Fruit fly (Drosophila melanogaster) whole organism, prepupa: Measurements from ENCODE around the gene Agpat2.

Experiments used
- Blimp-1 ChIP-seq: fragments of 200-800 bp; sonication (Bioruptor generic); optimal IDR thresholded peaks from 3 replicates; lab custom pipeline; 2017; ENCODE audit warnings: missing biosample characterization, missing genetic modification characterization, mild to moderate bottlenecking, moderate library complexity, missing genetic modification reagents
- CG16779 ChIP-seq: fragments of 200-800 bp; sonication (Bioruptor generic); optimal IDR thresholded peaks from 3 replicates; lab custom pipeline; 2017; ENCODE audit warnings: missing biosample characterization, mild to moderate bottlenecking, missing genetic modification characterization
- CG31627 ChIP-seq: fragments of 200-800 bp; sonication (Bioruptor generic); optimal IDR thresholded peaks from 3 replicates; lab custom pipeline; 2016; ENCODE audit warnings: missing biosample characterization, missing genetic modification characterization
- CG6163 ChIP-seq: fragments of 200-800 bp; sonication (Bioruptor generic); IDR thresholded peaks from 3 replicates; pipeline ENCODE4 v1.3.6; 2022; ENCODE audit warnings: missing biosample characterization, missing genetic modification characterization
- CG6792 ChIP-seq: fragments of 200-800 bp; sonication (Bioruptor generic); optimal IDR thresholded peaks from 3 replicates; lab custom pipeline; 2016; ENCODE audit warnings: missing biosample characterization, missing genetic modification characterization
- Ets21C ChIP-seq: fragments of 200-800 bp; sonication (Bioruptor generic); optimal IDR thresholded peaks from 3 replicates; lab custom pipeline; 2016; ENCODE audit warnings: missing biosample characterization, missing genetic modification characterization
- Gug ChIP-seq: fragments of 200-800 bp; sonication (Bioruptor generic); IDR thresholded peaks from 2 replicates; pipeline ENCODE4 v1.3.6; 2022; ENCODE audit warnings: missing biosample characterization, missing genetic modification characterization
- Sox102F ChIP-seq: fragments of 200-800 bp; sonication (Bioruptor generic); optimal IDR thresholded peaks from 2 replicates; lab custom pipeline; 2016; ENCODE audit warnings: missing biosample characterization, mild to moderate bottlenecking, missing genetic modification characterization
- acj6 ChIP-seq: fragments of 200-800 bp; sonication (Bioruptor generic); optimal IDR thresholded peaks from 3 replicates; lab custom pipeline; 2016; ENCODE audit warnings: missing biosample characterization, missing genetic modification characterization
- pdm3 ChIP-seq: fragments of 200-800 bp; sonication (Bioruptor generic); optimal IDR thresholded peaks from 3 replicates; lab custom pipeline; 2016; ENCODE audit warnings: missing biosample characterization, missing genetic modification characterization
- salr ChIP-seq, 2 experiments: fragments of 200-800 bp; sonication (Bioruptor generic); optimal IDR thresholded peaks; 3 replicates each; lab custom pipeline; 2016 to 2018; ENCODE audit warnings: missing biosample characterization in 2 of 2, missing genetic modification characterization in 2 of 2, mild to moderate bottlenecking in 1 of 2
- spab ChIP-seq: fragments of 200-800 bp; sonication (Bioruptor generic); optimal IDR thresholded peaks from 2 replicates; lab custom pipeline; 2017; ENCODE audit warnings: missing biosample characterization, mild to moderate bottlenecking, missing genetic modification characterization, missing genetic modification reagents
- topi ChIP-seq: fragments of 200-800 bp; sonication (Bioruptor generic); optimal IDR thresholded peaks from 3 replicates; lab custom pipeline; 2016; ENCODE audit warnings: missing biosample characterization, missing genetic modification characterization

DNA sequence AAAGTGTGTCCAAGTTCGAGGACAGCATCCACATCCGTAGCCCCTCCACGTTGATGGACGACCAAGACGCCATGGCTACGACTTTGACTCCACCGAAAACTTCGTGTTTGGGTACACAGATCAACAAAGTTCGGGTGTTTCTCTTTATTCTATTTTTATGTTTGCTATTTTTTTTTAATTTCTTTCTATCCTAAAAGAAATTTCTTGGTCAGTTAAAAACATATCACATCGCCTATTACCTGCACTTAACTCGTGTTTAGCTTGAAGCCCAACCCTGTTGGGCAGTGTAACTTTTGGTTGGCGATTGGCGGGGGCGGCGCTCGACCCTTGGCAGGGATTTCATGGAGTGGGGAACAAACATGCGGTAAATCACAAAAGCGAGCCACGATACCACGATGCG, 9.7 kb upstream of the Agpat2 start:
- TF ChIP-seq CG16779 (tag; lab: Kevin White, UChicago) (peak; percentile 35), acj6 (GFP tag; lab: Kevin White, UChicago) (peak; percentile 59), Gug (GFP tag; lab: Robert Waterston, UW) (peak; percentile 40; the same call in 1 of the 2 replicates), CG6792 (GFP tag; lab: Kevin White, UChicago) (peak; percentile 74), topi (GFP tag; lab: Kevin White, UChicago) (peak; percentile 73), Sox102F (GFP tag; lab: Kevin White, UChicago) (peak; percentile 78), CG6163 (GFP tag; lab: Robert Waterston, UW) (peak; percentile 75; the same call in 2 of the 3 replicates), Blimp-1 (peak; percentile 58), spab (GFP tag; lab: Kevin White, UChicago) (peak; percentile 84), CG31627 (peak; percentile 73), salr (GFP tag; optimal IDR thresholded peaks at IDR 0.05; lab: Kevin White, UChicago) (peak; percentile 41 to 44), Ets21C (GFP tag; lab: Kevin White, UChicago) (peak; percentile 56), pdm3 (GFP tag; lab: Kevin White, UChicago) (peak; percentile 73)
